Worm (Caenorhabditis elegans) whole organism, L1 larva: ENCODE results near the gene samp-1.
A peak's percentile ranks its signal among the peaks of the same experiment; 100 is the strongest.

ENCODE experiments used
- C16A3.4 ChIP-seq: fragments of 150-350 bp; optimal IDR thresholded peaks from 2 replicates; lab custom pipeline; 2014; ENCODE audit warnings: missing biosample characterization, missing genetic modification characterization
- C34B4.2 ChIP-seq: sonication (generic microtip); optimal IDR thresholded peaks from 2 replicates; lab custom pipeline; 2017; ENCODE audit warnings: mild to moderate bottlenecking, missing genetic modification characterization, missing compliant biosample characterization
- Y116A8C.19 ChIP-seq: sonication (generic microtip); optimal IDR thresholded peaks from 2 replicates; lab custom pipeline; 2016; ENCODE audit warnings: missing compliant biosample characterization, missing genetic modification characterization, borderline replicate concordance
- alr-1 ChIP-seq: fragments of 200-800 bp; sonication (Bioruptor generic); optimal IDR thresholded peaks from 2 replicates; lab custom pipeline; 2018; ENCODE audit warnings: borderline replicate concordance, mild to moderate bottlenecking, missing genetic modification characterization, missing compliant biosample characterization
- aly-2 ChIP-seq: fragments of 150-350 bp; optimal IDR thresholded peaks from 2 replicates; lab custom pipeline; 2014; ENCODE audit warnings: missing biosample characterization, missing genetic modification characterization
- ama-1 ChIP-seq: fragments of 150-350 bp; optimal IDR thresholded peaks from 2 replicates; lab custom pipeline; 2014
- blmp-1 ChIP-seq: fragments of 150-350 bp; optimal IDR thresholded peaks from 2 replicates; lab custom pipeline; 2014; ENCODE audit warnings: missing biosample characterization, missing genetic modification characterization
- ceh-90 ChIP-seq: sonication (generic microtip); optimal IDR thresholded peaks from 2 replicates; lab custom pipeline; 2016; ENCODE audit warnings: missing genetic modification characterization, missing compliant biosample characterization
- dpl-1 ChIP-seq, 3 experiments: fragments of 150-350 bp in 2 of 3; sonication (generic microtip) in 1 of 3; optimal IDR thresholded peaks; 2 replicates each; lab custom pipeline; 2014 to 2017; ENCODE audit warnings: missing biosample characterization in 3 of 3, missing genetic modification characterization in 3 of 3, missing genetic modification reagents in 3 of 3
- efl-1 ChIP-seq, 4 experiments: fragments of 150-350 bp; optimal IDR thresholded peaks in 3 of 4; peaks in 1 of 4; 1 replicate in 1 of 4; 2 replicates in 3 of 4; lab custom pipeline; 2014; ENCODE audit warnings: missing biosample characterization in 2 of 4, missing genetic modification characterization in 2 of 4, missing genetic modification reagents in 2 of 4
- efl-3 ChIP-seq: fragments of 200-800 bp; sonication (Bioruptor generic); optimal IDR thresholded peaks from 2 replicates; lab custom pipeline; 2018; ENCODE audit warnings: mild to moderate bottlenecking, missing genetic modification characterization, missing compliant biosample characterization
- elt-2 ChIP-seq: sonication (generic microtip); optimal IDR thresholded peaks from 2 replicates; lab custom pipeline; 2016; ENCODE audit warnings: missing genetic modification characterization, mild to moderate bottlenecking, inconsistent platforms, missing compliant biosample characterization, missing genetic modification reagents
- fos-1 ChIP-seq: fragments of 150-350 bp; optimal IDR thresholded peaks from 2 replicates; lab custom pipeline; 2014; ENCODE audit warnings: missing biosample characterization, missing genetic modification characterization
- grh-1 ChIP-seq: fragments of 200-800 bp; sonication (Bioruptor generic); IDR thresholded peaks from 2 replicates; pipeline ENCODE4 v1.3.6; 2022; ENCODE audit warnings: missing genetic modification reagents, missing genetic modification characterization, missing compliant biosample characterization
- hlh-17 ChIP-seq: fragments of 200-800 bp; sonication (Bioruptor generic); optimal IDR thresholded peaks from 2 replicates; lab custom pipeline; 2018; ENCODE audit warnings: missing genetic modification characterization, mild to moderate bottlenecking, missing compliant biosample characterization, moderate library complexity, borderline replicate concordance
- hpl-2 ChIP-seq: fragments of 150-350 bp; optimal IDR thresholded peaks from 2 replicates; lab custom pipeline; 2014; ENCODE audit warnings: missing biosample characterization, missing genetic modification reagents, missing genetic modification characterization
- irx-1 ChIP-seq: sonication (generic microtip); optimal IDR thresholded peaks from 2 replicates; lab custom pipeline; 2016; ENCODE audit warnings: missing genetic modification characterization, missing compliant biosample characterization
- isw-1 ChIP-seq: fragments of 200-800 bp; sonication (Bioruptor generic); IDR thresholded peaks from 2 replicates; pipeline ENCODE4 v1.3.6; 2022; ENCODE audit warnings: missing genetic modification characterization, missing compliant biosample characterization
- lin-13 ChIP-seq: fragments of 150-350 bp; optimal IDR thresholded peaks from 2 replicates; lab custom pipeline; 2014; ENCODE audit warnings: missing biosample characterization, missing genetic modification reagents, missing genetic modification characterization
- lin-14 ChIP-seq: fragments of 200-800 bp; sonication (Bioruptor generic); optimal IDR thresholded peaks from 2 replicates; lab custom pipeline; 2018; ENCODE audit warnings: mild to moderate bottlenecking, missing genetic modification characterization, moderate library complexity, missing compliant biosample characterization
- lin-39 ChIP-seq: fragments of 150-350 bp; optimal IDR thresholded peaks from 2 replicates; lab custom pipeline; 2014; ENCODE audit warnings: missing biosample characterization, missing genetic modification reagents, missing genetic modification characterization
- lsy-2 ChIP-seq, 2 experiments: fragments of 150-350 bp; optimal IDR thresholded peaks; 2 replicates each; lab custom pipeline; 2014; ENCODE audit warnings: missing biosample characterization in 2 of 2, missing genetic modification characterization in 2 of 2
- mab-9 ChIP-seq: fragments of 200-800 bp; sonication (Bioruptor generic); IDR thresholded peaks from 2 replicates; pipeline ENCODE4 v1.3.6; 2022; ENCODE audit warnings: missing genetic modification reagents, missing genetic modification characterization, missing compliant biosample characterization
- mef-2 ChIP-seq: fragments of 150-350 bp; optimal IDR thresholded peaks from 2 replicates; lab custom pipeline; 2014; ENCODE audit warnings: missing biosample characterization, missing genetic modification characterization
- nhr-11 ChIP-seq: fragments of 150-350 bp; optimal IDR thresholded peaks from 2 replicates; lab custom pipeline; 2014; ENCODE audit warnings: missing biosample characterization, missing genetic modification characterization
- nhr-19 ChIP-seq: fragments of 200-800 bp; sonication (Bioruptor generic); conservative IDR thresholded peaks from 2 replicates; pipeline ENCODE4 v1.3.6; 2022; ENCODE audit warnings: missing genetic modification characterization, missing compliant biosample characterization
- nhr-47 ChIP-seq: sonication (generic microtip); optimal IDR thresholded peaks from 2 replicates; lab custom pipeline; 2016; ENCODE audit warnings: mild to moderate bottlenecking, missing genetic modification characterization, moderate library complexity, missing compliant biosample characterization
- nhr-71 ChIP-seq: sonication (generic microtip); optimal IDR thresholded peaks from 2 replicates; lab custom pipeline; 2016; ENCODE audit warnings: mild to moderate bottlenecking, missing genetic modification characterization, moderate library complexity, missing compliant biosample characterization
- nhr-77 ChIP-seq: fragments of 150-350 bp; optimal IDR thresholded peaks from 2 replicates; lab custom pipeline; 2014; ENCODE audit warnings: missing biosample characterization, missing genetic modification characterization
- nhr-85 ChIP-seq: sonication (generic microtip); peaks from one replicate; lab custom pipeline; 2016; ENCODE audit warnings: missing genetic modification characterization, inconsistent platforms, missing compliant biosample characterization
- nhr-90 ChIP-seq: sonication (generic microtip); optimal IDR thresholded peaks from 2 replicates; lab custom pipeline; 2016; ENCODE audit warnings: mild to moderate bottlenecking, missing genetic modification characterization, missing compliant biosample characterization; ENCODE audit not compliant: poor library complexity
- rnt-1 ChIP-seq: sonication (generic microtip); optimal IDR thresholded peaks from 2 replicates; lab custom pipeline; 2016; ENCODE audit warnings: mild to moderate bottlenecking, missing genetic modification characterization, moderate library complexity, missing compliant biosample characterization
- snpc-4 ChIP-seq: fragments of 150-350 bp; optimal IDR thresholded peaks from 2 replicates; lab custom pipeline; 2014; ENCODE audit warnings: missing biosample characterization, missing genetic modification characterization
- sox-4 ChIP-seq: sonication (generic microtip); optimal IDR thresholded peaks from 2 replicates; lab custom pipeline; 2016; ENCODE audit warnings: missing genetic modification characterization, missing compliant biosample characterization
- sptf-1 ChIP-seq: fragments of 150-350 bp; optimal IDR thresholded peaks from 2 replicates; lab custom pipeline; 2014; ENCODE audit warnings: missing biosample characterization, missing genetic modification characterization
- sup-37 ChIP-seq: fragments of 200-800 bp; sonication (Bioruptor generic); optimal IDR thresholded peaks from 2 replicates; lab custom pipeline; 2018; ENCODE audit warnings: mild to moderate bottlenecking, missing genetic modification characterization, missing compliant biosample characterization
- tbx-2 ChIP-seq: sonication (generic microtip); optimal IDR thresholded peaks from 2 replicates; lab custom pipeline; 2016; ENCODE audit warnings: missing genetic modification characterization, missing compliant biosample characterization
- unc-130 ChIP-seq: fragments of 150-350 bp; optimal IDR thresholded peaks from 2 replicates; lab custom pipeline; 2017; ENCODE audit warnings: missing biosample characterization, missing genetic modification characterization, inconsistent platforms
- ztf-11 ChIP-seq, 2 experiments: sonication (generic microtip); optimal IDR thresholded peaks; 2 replicates each; lab custom pipeline; 2016 to 2017; ENCODE audit warnings: missing genetic modification characterization in 2 of 2, missing biosample characterization in 1 of 2, missing compliant biosample characterization in 1 of 2

samp-1 gene

DNA sequence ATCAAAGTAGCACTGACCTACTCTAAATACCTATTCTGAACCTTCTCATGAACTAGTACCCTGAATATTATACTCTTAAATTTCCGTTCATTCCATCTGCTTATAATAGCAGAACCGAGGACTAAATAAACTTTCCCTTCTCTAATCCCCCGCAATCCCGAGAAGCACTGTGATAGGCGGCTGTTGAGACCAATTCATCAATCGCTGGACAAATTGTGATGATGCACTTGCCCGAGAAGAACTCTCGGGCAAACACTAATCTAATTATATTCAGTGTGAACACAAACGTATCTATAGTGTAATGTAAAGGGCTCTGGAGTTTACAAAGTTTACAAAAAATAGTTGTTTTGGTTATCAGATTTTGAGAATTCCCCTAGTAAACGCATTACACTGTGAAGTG is 27.8 kb upstream of the samp-1 start:
- TF ChIP-seq nhr-47 (tag; lab: Kevin White, UChicago) (no peak), lin-39 (tag; lab: Kevin White, UChicago) (no peak), ztf-11 (tag; optimal IDR thresholded peaks at IDR 0.05; lab: Kevin White, UChicago) (no peak), sox-4 (tag; lab: Kevin White, UChicago) (no peak), nhr-71 (no peak), alr-1 (tag; lab: Kevin White, UChicago) (no peak), nhr-19 (GFP tag; lab: Robert Waterston, UW) (no peak), snpc-4 (tag; lab: Kevin White, UChicago) (no peak), tbx-2 (tag; lab: Kevin White, UChicago) (no peak), ceh-90 (tag; lab: Kevin White, UChicago) (no peak), isw-1 (GFP tag; lab: Robert Waterston, UW) (no peak), sup-37 (GFP tag; lab: Kevin White, UChicago) (no peak), rnt-1 (tag; lab: Kevin White, UChicago) (no peak), aly-2 (tag; lab: Kevin White, UChicago) (no peak), hlh-17 (GFP tag; lab: Kevin White, UChicago) (no peak), nhr-85 (no peak), nhr-11 (tag; lab: Kevin White, UChicago) (no peak), irx-1 (tag; lab: Kevin White, UChicago) (no peak), sptf-1 (no peak)

DNA sequence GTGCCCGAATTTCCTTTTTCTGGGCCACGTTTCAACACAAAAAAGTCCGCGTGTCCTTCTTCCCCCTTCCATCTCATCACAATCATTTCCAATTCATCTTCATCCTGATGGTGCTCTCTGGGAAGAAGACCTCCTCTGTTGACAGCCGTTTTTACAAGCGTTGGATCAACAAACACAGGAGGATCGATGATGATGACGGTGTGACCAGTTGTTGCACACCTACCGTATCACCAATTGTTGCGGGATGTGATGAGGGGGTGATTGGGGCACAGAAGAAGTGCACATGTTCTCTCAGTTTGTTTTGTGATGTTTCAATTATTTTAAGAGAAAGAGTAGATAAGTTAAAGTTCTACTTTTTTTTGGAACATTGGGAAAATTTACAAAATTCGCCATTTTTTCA is 27.2 kb upstream of the samp-1 start:
- TF ChIP-seq nhr-71, result peak; percentile 55
- TF ChIP-seq lsy-2 (tag; optimal IDR thresholded peaks at IDR 0.05; lab: Kevin White, UChicago), result peak; percentile 27 to 78
- TF ChIP-seq isw-1 (GFP tag; lab: Robert Waterston, UW), result no peak
- peak; percentile 70 for TF ChIP-seq unc-130 (tag; lab: Kevin White, UChicago)
- peak; percentile 76 for TF ChIP-seq rnt-1 (tag; lab: Kevin White, UChicago)
- TF ChIP-seq efl-1 (optimal IDR thresholded peaks at IDR 0.05; lab: Kevin White, UChicago), result no peak
- peak in 1 of 2 experiments; percentile 37 for TF ChIP-seq efl-1 (GFP tag; optimal IDR thresholded peaks at IDR 0.05 in 1 of 2; lab: Kevin White, UChicago)
- no peak for TF ChIP-seq efl-3
- TF ChIP-seq lin-14 (GFP tag; lab: Kevin White, UChicago), result peak; percentile 52
- no peak for TF ChIP-seq C16A3.4 (tag; lab: Kevin White, UChicago)
- TF ChIP-seq ztf-11 (tag; optimal IDR thresholded peaks at IDR 0.05; lab: Kevin White, UChicago), result no peak

- peak; percentile 10 for TF ChIP-seq rnt-1 (tag; lab: Kevin White, UChicago)
- no peak for TF ChIP-seq nhr-90 (tag; lab: Kevin White, UChicago)
Measured at ce11 chrII:11276879-11277278, 25.8 kb upstream of the samp-1 start.

DNA sequence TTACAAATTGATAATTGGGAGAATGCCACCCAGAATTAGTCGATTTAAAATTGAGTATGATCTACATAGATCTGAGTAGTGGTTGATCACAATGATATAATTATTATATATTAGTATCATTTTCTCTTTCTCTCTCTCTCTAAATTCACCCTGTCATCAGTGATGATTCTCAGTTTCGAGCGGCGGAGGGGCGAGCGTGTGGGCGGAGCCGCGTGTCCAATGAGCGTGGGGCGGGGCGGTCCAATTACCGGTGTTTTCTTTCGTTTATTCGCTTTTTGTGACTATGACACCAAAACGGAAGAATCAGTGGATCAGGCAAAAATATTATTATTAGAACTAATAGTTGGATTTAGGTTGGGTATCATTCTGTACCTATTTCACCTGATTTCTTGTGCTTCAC is 22.7 kb upstream of the samp-1 start:
- TF ChIP-seq mab-9, result no peak
- TF ChIP-seq lin-13 (GFP tag; lab: Kevin White, UChicago), result no peak
- no peak for TF ChIP-seq Y116A8C.19 (tag; lab: Kevin White, UChicago)
- TF ChIP-seq blmp-1 (tag; lab: Kevin White, UChicago), result peak; percentile 32
- peak; percentile 1 for TF ChIP-seq nhr-90 (tag; lab: Kevin White, UChicago)
- TF ChIP-seq hpl-2, result no peak
- no peak for TF ChIP-seq aly-2 (tag; lab: Kevin White, UChicago)
- peak; percentile 14 for TF ChIP-seq rnt-1 (tag; lab: Kevin White, UChicago)
- no peak for TF ChIP-seq grh-1 (GFP tag; lab: Robert Waterston, UW)
- TF ChIP-seq lin-39 (tag; lab: Kevin White, UChicago), result no peak
- TF ChIP-seq mef-2 (tag; lab: Kevin White, UChicago), result no peak
- no peak for TF ChIP-seq nhr-19 (GFP tag; lab: Robert Waterston, UW)
- TF ChIP-seq nhr-71, result no peak
- TF ChIP-seq fos-1, result no peak
- no peak for TF ChIP-seq isw-1 (GFP tag; lab: Robert Waterston, UW)
- no peak for TF ChIP-seq dpl-1 (GFP tag; optimal IDR thresholded peaks at IDR 0.05; lab: Kevin White, UChicago)
- TF ChIP-seq nhr-77 (tag; lab: Kevin White, UChicago), result no peak
- TF ChIP-seq ama-1 (lab: Kevin White, UChicago), result no peak
- peak; percentile 32 for TF ChIP-seq unc-130 (tag; lab: Kevin White, UChicago)
- TF ChIP-seq lsy-2 (tag; optimal IDR thresholded peaks at IDR 0.05; lab: Kevin White, UChicago), result peak; percentile 12 to 45
- TF ChIP-seq nhr-85, result peak; percentile 56
- TF ChIP-seq C34B4.2 (tag; lab: Kevin White, UChicago), result no peak
- TF ChIP-seq tbx-2 (tag; lab: Kevin White, UChicago), result peak; percentile 6
- no peak for TF ChIP-seq elt-2 (tag; lab: Kevin White, UChicago)
